Worm (Caenorhabditis elegans) whole organism, L3 larva: Measurements from ENCODE around the gene C34B4.3.

ENCODE experiments used
- ZK546.5 ChIP-seq: sonication (generic microtip); optimal IDR thresholded peaks from 2 replicates; lab custom pipeline; 2017; ENCODE audit warnings: missing biosample characterization, missing genetic modification characterization
- ama-1 ChIP-seq: fragments of 150-350 bp; optimal IDR thresholded peaks from 2 replicates; lab custom pipeline; 2018
- egl-27 ChIP-seq: sonication (generic microtip); optimal IDR thresholded peaks from 4 replicates; lab custom pipeline; 2017; ENCODE audit warnings: missing biosample characterization, missing genetic modification reagents, missing genetic modification characterization
- elt-2 ChIP-seq: sonication (generic microtip); optimal IDR thresholded peaks from 2 replicates; lab custom pipeline; 2016; ENCODE audit warnings: missing genetic modification reagents, mild to moderate bottlenecking, missing genetic modification characterization, missing compliant biosample characterization
- fos-1 ChIP-seq: fragments of 150-350 bp; optimal IDR thresholded peaks from 2 replicates; lab custom pipeline; 2014; ENCODE audit warnings: missing biosample characterization, missing genetic modification characterization
- lsy-12 ChIP-seq: sonication (generic microtip); optimal IDR thresholded peaks from 2 replicates; lab custom pipeline; 2016; ENCODE audit warnings: mild to moderate bottlenecking, missing genetic modification characterization, missing compliant biosample characterization
- nhr-11 ChIP-seq: fragments of 150-350 bp; optimal IDR thresholded peaks from 2 replicates; lab custom pipeline; 2014; ENCODE audit warnings: missing biosample characterization, missing genetic modification characterization
- nhr-77 ChIP-seq: fragments of 150-350 bp; optimal IDR thresholded peaks from 2 replicates; lab custom pipeline; 2014; ENCODE audit warnings: missing biosample characterization, missing genetic modification characterization
- pqm-1 ChIP-seq: fragments of 150-350 bp; optimal IDR thresholded peaks from 2 replicates; lab custom pipeline; 2017; ENCODE audit warnings: missing biosample characterization, missing genetic modification characterization, inconsistent platforms
- tbx-2 ChIP-seq: sonication (generic microtip); optimal IDR thresholded peaks from 2 replicates; lab custom pipeline; 2016; ENCODE audit warnings: mild to moderate bottlenecking, missing genetic modification characterization, missing compliant biosample characterization
- zag-1 ChIP-seq: fragments of 150-350 bp; optimal IDR thresholded peaks from 2 replicates; lab custom pipeline; 2014; ENCODE audit warnings: missing biosample characterization, missing genetic modification characterization

DNA sequence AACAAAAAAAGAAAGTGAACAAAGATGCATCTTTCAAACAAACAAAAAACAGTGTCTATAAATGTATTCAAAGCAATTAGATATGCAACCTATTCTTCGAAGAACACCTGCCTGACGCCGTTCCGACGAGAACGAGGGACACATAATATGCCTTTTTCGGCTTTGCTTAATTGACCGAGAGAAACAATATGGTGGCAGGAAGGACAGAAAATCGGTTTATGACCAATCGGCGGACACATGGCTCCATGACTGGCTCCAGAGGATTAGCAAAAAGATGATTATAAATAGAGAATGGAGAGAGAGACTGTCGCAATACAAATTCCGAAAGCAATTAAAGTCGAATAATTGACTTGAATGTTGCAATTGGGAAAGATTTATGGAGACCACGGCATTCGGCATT is 52.7 kb downstream of the C34B4.3 start:
- TF ChIP-seq tbx-2 (no peak), egl-27 (tag; lab: Kevin White, UChicago) (no peak), pqm-1 (tag; lab: Kevin White, UChicago) (no peak), lsy-12 (tag; lab: Kevin White, UChicago) (no peak), elt-2 (tag; lab: Kevin White, UChicago) (no peak), ama-1 (no peak), zag-1 (tag; lab: Kevin White, UChicago) (no peak), nhr-11 (tag; lab: Kevin White, UChicago) (no peak), nhr-77 (tag; lab: Kevin White, UChicago) (no peak), fos-1 (tag; lab: Kevin White, UChicago) (no peak), ZK546.5 (tag; lab: Kevin White, UChicago) (no peak)
